Fruit fly (Drosophila melanogaster): ENCODE results near the gene laf.

The laf gene

DNA sequence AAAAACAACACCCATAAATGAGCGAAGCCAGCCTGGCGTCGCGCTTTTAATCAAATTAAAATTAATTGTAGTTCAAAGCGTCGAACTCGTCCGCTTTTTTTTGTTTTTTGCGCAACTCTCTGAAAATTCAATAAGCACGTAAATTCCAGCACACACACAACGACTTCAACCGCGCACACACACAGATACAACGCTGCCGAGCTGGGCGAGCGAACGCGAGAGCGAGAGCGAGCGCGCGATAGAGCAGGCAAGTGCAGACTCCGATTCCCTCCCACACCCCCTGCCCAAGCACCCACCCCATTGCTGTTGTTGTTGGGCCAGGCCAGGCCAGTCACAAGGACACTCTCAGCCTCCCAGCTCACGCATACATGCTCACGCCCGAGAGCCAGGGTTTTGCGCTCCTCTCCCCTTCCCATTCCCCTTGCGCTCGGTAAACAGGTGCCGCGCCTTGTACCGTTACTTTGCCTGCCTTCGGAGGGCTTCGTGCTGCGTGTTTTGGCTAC, 32.6 kb upstream of the laf start (continued):
- no peak for TF ChIP-seq lov (optimal IDR thresholded peaks at IDR 0.05)
- TF ChIP-seq lov (GFP tag; IDR thresholded peaks at IDR 0.05), result 0 out of 3 replicates have a peak, but pooled peaks have one; percentile 35
- peak; percentile 28 for TF ChIP-seq Fer1 (GFP tag; optimal IDR thresholded peaks at IDR 0.05)
- TF ChIP-seq CG4282 (GFP tag; optimal IDR thresholded peaks at IDR 0.05), result no peak
- TF ChIP-seq sens-2 (GFP tag; IDR thresholded peaks at IDR 0.05), result no peak
- no peak for TF ChIP-seq Vsx1 (GFP tag; optimal IDR thresholded peaks at IDR 0.05)
- no peak for TF ChIP-seq tio (GFP tag; optimal IDR thresholded peaks at IDR 0.05)
- TF ChIP-seq HLH3B (GFP tag; IDR thresholded peaks at IDR 0.05), result no peak
- TF ChIP-seq CG8765 (GFP tag; IDR thresholded peaks at IDR 0.05), result no peak
- no peak for TF ChIP-seq CG13296 (GFP tag; optimal IDR thresholded peaks at IDR 0.05)
- no peak for TF ChIP-seq ssp (GFP tag; IDR thresholded peaks at IDR 0.05)
- peak; percentile 69 for TF ChIP-seq ash1 (GFP tag; optimal IDR thresholded peaks at IDR 0.05)
- no peak for TF ChIP-seq toy (GFP tag; IDR thresholded peaks at IDR 0.05)
- no peak for TF ChIP-seq Nf-YB (GFP tag; optimal IDR thresholded peaks at IDR 0.05)
- peak; percentile 32; the same call in 1 of the 2 replicates for TF ChIP-seq rib (GFP tag; IDR thresholded peaks at IDR 0.05)
- TF ChIP-seq Dbx (GFP tag; IDR thresholded peaks at IDR 0.05), result peak; percentile 39; the same call in 1 of the 3 replicates
- TF ChIP-seq B-H1 (GFP tag; IDR thresholded peaks at IDR 0.05), result peak; percentile 11; the same call in 1 of the 3 replicates
- no peak for TF ChIP-seq luna (GFP tag; optimal IDR thresholded peaks at IDR 0.05)
- TF ChIP-seq klu (GFP tag; IDR thresholded peaks at IDR 0.05), result no peak
- TF ChIP-seq sens (GFP tag), result peak; percentile 17
- TF ChIP-seq CG18764 (GFP tag; optimal IDR thresholded peaks at IDR 0.05), result no peak
- TF ChIP-seq crc (GFP tag; optimal IDR thresholded peaks at IDR 0.05), result no peak
- TF ChIP-seq CG11247 (GFP tag; IDR thresholded peaks at IDR 0.05), result no peak
- no peak for TF ChIP-seq H15 (GFP tag; IDR thresholded peaks at IDR 0.05)
- TF ChIP-seq CG15269 (tag; optimal IDR thresholded peaks at IDR 0.05), result no peak
- TF ChIP-seq ftz-f1 (GFP tag; optimal IDR thresholded peaks at IDR 0.05), result peak; percentile 41
- 0 out of 2 replicates have a peak, but pooled peaks have one; percentile 7 for TF ChIP-seq CG4730 (GFP tag; IDR thresholded peaks at IDR 0.05)
- peak; percentile 38; the same call in 1 of the 3 replicates for TF ChIP-seq CG6791 (GFP tag; IDR thresholded peaks at IDR 0.05; ENCODE audit: partially characterized antibody)

- peak; percentile 64 for TF ChIP-seq CG15514 (GFP tag; optimal IDR thresholded peaks at IDR 0.05)
- no peak for TF ChIP-seq CG7271 (tag; optimal IDR thresholded peaks at IDR 0.05)
- TF ChIP-seq usp (GFP tag; optimal IDR thresholded peaks at IDR 0.05), result no peak
- TF ChIP-seq luna (GFP tag; optimal IDR thresholded peaks at IDR 0.05), result no peak
- no peak for TF ChIP-seq CG1832 (GFP tag; optimal IDR thresholded peaks at IDR 0.05)
- no peak for TF ChIP-seq Hey (tag; optimal IDR thresholded peaks at IDR 0.05)
- no peak for TF ChIP-seq Dfd (GFP tag; optimal IDR thresholded peaks at IDR 0.05)
- peak; percentile 58 for TF ChIP-seq CG3281 (GFP tag; optimal IDR thresholded peaks at IDR 0.05)
- TF ChIP-seq stc (GFP tag; IDR thresholded peaks at IDR 0.05), result no peak
- TF ChIP-seq gfzf (GFP tag; optimal IDR thresholded peaks at IDR 0.05), result peak; percentile 24
- no peak for TF ChIP-seq dmrt99B (tag; optimal IDR thresholded peaks at IDR 0.05)
- TF ChIP-seq CG6689 (GFP tag; IDR thresholded peaks at IDR 0.05), result no peak
- TF ChIP-seq stwl (tag; optimal IDR thresholded peaks at IDR 0.05), result peak; percentile 86
- TF ChIP-seq CG10462 (GFP tag; optimal IDR thresholded peaks at IDR 0.05), result no peak
- TF ChIP-seq NC2β (GFP tag; optimal IDR thresholded peaks at IDR 0.05), result peak; percentile 6
- TF ChIP-seq CG7357 (GFP tag; IDR thresholded peaks at IDR 0.05), result no peak
- no peak for TF ChIP-seq pros (GFP tag; optimal IDR thresholded peaks at IDR 0.05)
- TF ChIP-seq so (GFP tag; IDR thresholded peaks at IDR 0.05), result no peak
- 0 out of 3 replicates have a peak, but pooled peaks have one; percentile 31 for TF ChIP-seq otp (GFP tag; IDR thresholded peaks at IDR 0.05)
- TF ChIP-seq Abd-B (GFP tag; optimal IDR thresholded peaks at IDR 0.05), result peak; percentile 8
- TF ChIP-seq CG18011 (GFP tag; optimal IDR thresholded peaks at IDR 0.05), result no peak
- peak; percentile 92 for TF ChIP-seq CG2116 (GFP tag; optimal IDR thresholded peaks at IDR 0.05)
- TF ChIP-seq NC2α (GFP tag; optimal IDR thresholded peaks at IDR 0.05), result no peak
- peak; percentile 35 for TF ChIP-seq CoRest (tag; optimal IDR thresholded peaks at IDR 0.05)
- peak; percentile 80 for TF ChIP-seq B-H2 (GFP tag; optimal IDR thresholded peaks at IDR 0.05)
These were observed 32.1 kb upstream of the laf start, which contains the start of gene Cdep for dm6 chr3R:4910365-4910810. TSS of gene Cdep (plus strand) at chr3R:4910552.

All from whole organism, embryonic.